Fruit fly (Drosophila melanogaster) whole organism, prepupa: Measurements from ENCODE around the gene CG5853.

Experiments used
- Blimp-1 ChIP-seq: fragments of 200-800 bp; sonication (Bioruptor generic); optimal IDR thresholded peaks from 3 replicates; lab custom pipeline; 2017; ENCODE audit warnings: missing biosample characterization, missing genetic modification characterization, mild to moderate bottlenecking, moderate library complexity, missing genetic modification reagents
- CG10631 ChIP-seq: fragments of 200-800 bp; sonication (Bioruptor generic); optimal IDR thresholded peaks from 2 replicates; lab custom pipeline; 2016; ENCODE audit warnings: missing biosample characterization, missing genetic modification characterization
- CG10669 ChIP-seq: fragments of 200-800 bp; sonication (Bioruptor generic); optimal IDR thresholded peaks from 3 replicates; lab custom pipeline; 2018; ENCODE audit warnings: missing biosample characterization, mild to moderate bottlenecking, missing genetic modification characterization, moderate library complexity
- CG11294 ChIP-seq: fragments of 200-800 bp; sonication (Bioruptor generic); IDR thresholded peaks from 2 replicates; pipeline ENCODE4 v1.3.6; 2022; ENCODE audit warnings: missing biosample characterization, missing genetic modification characterization
- CG11762 ChIP-seq: fragments of 200-800 bp; sonication (Bioruptor generic); optimal IDR thresholded peaks from 3 replicates; lab custom pipeline; 2016; ENCODE audit warnings: missing biosample characterization, missing genetic modification characterization; ENCODE audit not compliant: insufficient read depth
- CG11902 ChIP-seq: fragments of 200-800 bp; sonication (Bioruptor generic); optimal IDR thresholded peaks from 3 replicates; lab custom pipeline; 2016; ENCODE audit warnings: missing biosample characterization, missing genetic modification characterization
- CG1621 ChIP-seq: fragments of 200-800 bp; sonication (Bioruptor generic); optimal IDR thresholded peaks from 3 replicates; lab custom pipeline; 2018; ENCODE audit warnings: missing biosample characterization, mild to moderate bottlenecking, missing genetic modification characterization
- CG3032 ChIP-seq: fragments of 200-800 bp; optimal IDR thresholded peaks from 2 replicates; lab custom pipeline; 2019; ENCODE audit warnings: missing biosample characterization, mild to moderate bottlenecking, missing genetic modification characterization, moderate library complexity
- CG31627 ChIP-seq: fragments of 200-800 bp; sonication (Bioruptor generic); optimal IDR thresholded peaks from 3 replicates; lab custom pipeline; 2016; ENCODE audit warnings: missing biosample characterization, missing genetic modification characterization
- CG32006 ChIP-seq: fragments of 200-800 bp; sonication (Bioruptor generic); optimal IDR thresholded peaks from 3 replicates; lab custom pipeline; 2017; ENCODE audit warnings: missing biosample characterization, mild to moderate bottlenecking, missing genetic modification characterization
- CG34406 ChIP-seq: fragments of 200-800 bp; sonication (Bioruptor generic); optimal IDR thresholded peaks from 3 replicates; lab custom pipeline; 2016; ENCODE audit warnings: missing biosample characterization, missing genetic modification characterization
- CG3919 ChIP-seq: fragments of 200-800 bp; sonication (Bioruptor generic); optimal IDR thresholded peaks from 3 replicates; lab custom pipeline; 2016; ENCODE audit warnings: missing biosample characterization, missing genetic modification characterization
- CG4318 ChIP-seq: fragments of 200-800 bp; sonication (Bioruptor generic); optimal IDR thresholded peaks from 3 replicates; lab custom pipeline; 2017; ENCODE audit warnings: missing biosample characterization, mild to moderate bottlenecking, missing genetic modification characterization
- CG6792 ChIP-seq: fragments of 200-800 bp; sonication (Bioruptor generic); optimal IDR thresholded peaks from 3 replicates; lab custom pipeline; 2016; ENCODE audit warnings: missing biosample characterization, missing genetic modification characterization
- CG6808 ChIP-seq: fragments of 200-800 bp; sonication (Bioruptor generic); optimal IDR thresholded peaks from 3 replicates; lab custom pipeline; 2017; ENCODE audit warnings: missing biosample characterization, missing genetic modification characterization, mild to moderate bottlenecking, moderate library complexity, missing genetic modification reagents
- CG6854 ChIP-seq: fragments of 200-800 bp; sonication (Bioruptor generic); optimal IDR thresholded peaks from 2 replicates; lab custom pipeline; 2017; ENCODE audit warnings: missing biosample characterization, mild to moderate bottlenecking, missing genetic modification characterization
- CG7368 ChIP-seq: fragments of 200-800 bp; sonication (Bioruptor generic); optimal IDR thresholded peaks from 3 replicates; lab custom pipeline; 2016; ENCODE audit warnings: missing biosample characterization, missing genetic modification characterization
- CG8319 ChIP-seq: fragments of 200-800 bp; sonication (Bioruptor generic); optimal IDR thresholded peaks from 3 replicates; lab custom pipeline; 2016; ENCODE audit warnings: missing biosample characterization, missing genetic modification characterization
- CG8632 ChIP-seq: fragments of 200-800 bp; sonication (Bioruptor generic); optimal IDR thresholded peaks from 3 replicates; lab custom pipeline; 2016; ENCODE audit warnings: missing biosample characterization, missing genetic modification characterization
- CG9139 ChIP-seq: fragments of 200-800 bp; sonication (Bioruptor generic); optimal IDR thresholded peaks from 3 replicates; lab custom pipeline; 2017; ENCODE audit warnings: missing biosample characterization, mild to moderate bottlenecking, missing genetic modification characterization
- Eip75B ChIP-seq: fragments of 200-800 bp; sonication (Bioruptor generic); optimal IDR thresholded peaks from 3 replicates; lab custom pipeline; 2016; ENCODE audit warnings: missing biosample characterization, missing genetic modification characterization
- Eip78C ChIP-seq: fragments of 200-800 bp; sonication (Bioruptor generic); peaks from one replicate; lab custom pipeline; 2016; ENCODE audit warnings: missing biosample characterization, missing genetic modification characterization
- Gug ChIP-seq: fragments of 200-800 bp; sonication (Bioruptor generic); IDR thresholded peaks from 2 replicates; pipeline ENCODE4 v1.3.6; 2022; ENCODE audit warnings: missing biosample characterization, missing genetic modification characterization
- Hr39 ChIP-seq: fragments of 200-800 bp; sonication (Bioruptor generic); optimal IDR thresholded peaks from 2 replicates; lab custom pipeline; 2016; ENCODE audit warnings: missing biosample characterization, missing genetic modification characterization
- Lpt ChIP-seq: fragments of 200-800 bp; sonication (Bioruptor generic); optimal IDR thresholded peaks from 3 replicates; lab custom pipeline; 2016; ENCODE audit warnings: missing biosample characterization, missing genetic modification characterization
- Met ChIP-seq: fragments of 200-800 bp; sonication (Bioruptor generic); optimal IDR thresholded peaks from 3 replicates; lab custom pipeline; 2016; ENCODE audit warnings: missing biosample characterization, missing genetic modification characterization
- OdsH ChIP-seq: fragments of 200-800 bp; sonication (Bioruptor generic); optimal IDR thresholded peaks from 3 replicates; lab custom pipeline; 2016; ENCODE audit warnings: missing biosample characterization, missing genetic modification characterization
- Smox ChIP-seq: fragments of 200-800 bp; sonication (Bioruptor generic); optimal IDR thresholded peaks from 3 replicates; lab custom pipeline; 2016; ENCODE audit warnings: missing biosample characterization, missing genetic modification characterization
- Sox102F ChIP-seq: fragments of 200-800 bp; sonication (Bioruptor generic); optimal IDR thresholded peaks from 2 replicates; lab custom pipeline; 2016; ENCODE audit warnings: missing biosample characterization, mild to moderate bottlenecking, missing genetic modification characterization
- Sox14 ChIP-seq: fragments of 200-800 bp; sonication (Bioruptor generic); optimal IDR thresholded peaks from 3 replicates; lab custom pipeline; 2016; ENCODE audit warnings: missing biosample characterization, missing genetic modification characterization
- Sox15 ChIP-seq: fragments of 200-800 bp; sonication (Bioruptor generic); optimal IDR thresholded peaks from 3 replicates; lab custom pipeline; 2016; ENCODE audit warnings: missing biosample characterization, missing genetic modification characterization
- cyc ChIP-seq: fragments of 200-800 bp; sonication (Bioruptor generic); optimal IDR thresholded peaks from 3 replicates; lab custom pipeline; 2016; ENCODE audit warnings: missing biosample characterization, missing genetic modification characterization
- dac ChIP-seq: fragments of 200-800 bp; sonication (Bioruptor generic); optimal IDR thresholded peaks from 2 replicates; lab custom pipeline; 2017; ENCODE audit warnings: missing biosample characterization, mild to moderate bottlenecking, missing genetic modification characterization
- eg ChIP-seq: fragments of 200-800 bp; sonication (Bioruptor generic); IDR thresholded peaks from 3 replicates; pipeline ENCODE4 v1.3.6; 2022; ENCODE audit warnings: missing biosample characterization, missing genetic modification characterization
- esn ChIP-seq: fragments of 200-800 bp; sonication (Bioruptor generic); optimal IDR thresholded peaks from 2 replicates; lab custom pipeline; 2016; ENCODE audit warnings: missing biosample characterization, mild to moderate bottlenecking, missing genetic modification characterization, moderate library complexity
- fd59A ChIP-seq: fragments of 200-800 bp; sonication (Bioruptor generic); optimal IDR thresholded peaks from 2 replicates; lab custom pipeline; 2017; ENCODE audit warnings: missing biosample characterization, mild to moderate bottlenecking, missing genetic modification characterization, missing genetic modification reagents
- lz ChIP-seq: fragments of 200-800 bp; sonication (Bioruptor generic); optimal IDR thresholded peaks from 3 replicates; lab custom pipeline; 2016; ENCODE audit warnings: missing biosample characterization, missing genetic modification characterization
- pdm3 ChIP-seq: fragments of 200-800 bp; sonication (Bioruptor generic); optimal IDR thresholded peaks from 3 replicates; lab custom pipeline; 2016; ENCODE audit warnings: missing biosample characterization, missing genetic modification characterization
- salr ChIP-seq, 2 experiments: fragments of 200-800 bp; sonication (Bioruptor generic); optimal IDR thresholded peaks; 3 replicates each; lab custom pipeline; 2016 to 2018; ENCODE audit warnings: missing biosample characterization in 2 of 2, missing genetic modification characterization in 2 of 2, mild to moderate bottlenecking in 1 of 2
- spab ChIP-seq: fragments of 200-800 bp; sonication (Bioruptor generic); optimal IDR thresholded peaks from 2 replicates; lab custom pipeline; 2017; ENCODE audit warnings: missing biosample characterization, mild to moderate bottlenecking, missing genetic modification characterization, missing genetic modification reagents
- ss ChIP-seq, 2 experiments: fragments of 200-800 bp; sonication (Bioruptor generic); optimal IDR thresholded peaks; 2 replicates in 1 of 2; 3 replicates in 1 of 2; lab custom pipeline; 2017 to 2018; ENCODE audit warnings: mild to moderate bottlenecking in 2 of 2, missing biosample characterization in 2 of 2, missing genetic modification characterization in 2 of 2, moderate library complexity in 1 of 2
- svp ChIP-seq: fragments of 200-800 bp; sonication (Bioruptor generic); peaks from one replicate; lab custom pipeline; 2016; ENCODE audit warnings: missing biosample characterization, missing genetic modification characterization
- topi ChIP-seq: fragments of 200-800 bp; sonication (Bioruptor generic); optimal IDR thresholded peaks from 3 replicates; lab custom pipeline; 2016; ENCODE audit warnings: missing biosample characterization, missing genetic modification characterization
- vri ChIP-seq: fragments of 200-800 bp; sonication (Bioruptor generic); optimal IDR thresholded peaks from 3 replicates; lab custom pipeline; 2016; ENCODE audit warnings: missing biosample characterization, mild to moderate bottlenecking, missing genetic modification characterization

Gene CG5853

DNA sequence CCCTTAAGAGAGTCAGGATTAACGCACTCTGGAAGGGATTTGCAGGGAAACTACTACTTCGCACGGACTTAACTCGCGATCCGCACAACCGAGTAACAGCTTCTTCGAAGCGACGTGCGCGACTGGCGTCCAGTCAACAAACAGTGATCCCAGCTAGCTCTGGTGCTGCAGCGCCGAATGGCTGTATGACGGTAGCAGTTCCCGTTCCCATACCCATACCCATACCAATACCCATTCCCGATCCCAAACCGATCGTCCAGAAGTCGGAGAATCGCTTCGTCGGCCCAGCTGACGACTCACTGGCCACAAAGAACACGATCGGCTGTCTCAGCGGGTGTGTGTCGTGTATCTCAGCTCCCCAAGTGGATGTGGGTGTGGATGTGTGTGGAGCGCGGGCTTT is at the start of gene CG5853 (continued):
- TF ChIP-seq CG34406 (no peak), svp (GFP tag; lab: Kevin White, UChicago) (peak; percentile 89), Hr39 (GFP tag; lab: Kevin White, UChicago) (no peak), Sox102F (peak; percentile 61), CG6808 (GFP tag; lab: Kevin White, UChicago) (peak; percentile 10), Met (GFP tag; lab: Kevin White, UChicago) (peak; percentile 35), Eip75B (GFP tag; lab: Kevin White, UChicago) (peak; percentile 33), Smox (GFP tag; lab: Kevin White, UChicago) (no peak)
- TF ChIP-seq, all 60 proteins: peak for 30

DNA sequence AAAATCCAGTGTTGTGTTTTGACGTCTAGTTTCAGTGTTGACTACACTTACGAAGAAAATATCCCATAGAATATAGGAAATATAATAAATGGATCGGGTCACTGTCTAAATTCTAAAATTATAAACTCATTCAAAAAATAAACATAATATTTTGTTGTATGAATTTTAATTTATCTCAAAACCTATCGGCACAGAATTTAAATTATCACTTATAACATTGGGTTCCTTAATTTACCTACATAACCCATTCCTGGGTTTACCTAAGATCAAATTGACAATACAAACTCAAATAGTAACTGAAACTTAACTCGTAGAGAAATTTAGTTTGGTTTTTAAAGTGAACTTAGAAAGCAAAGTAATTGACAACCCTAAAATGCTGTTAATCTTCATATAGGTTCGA is 49.1 kb upstream of the CG5853 start:
- TF ChIP-seq esn (GFP tag; lab: Kevin White, UChicago) (peak; percentile 16), fd59A (GFP tag; lab: Kevin White, UChicago) (no peak)

DNA sequence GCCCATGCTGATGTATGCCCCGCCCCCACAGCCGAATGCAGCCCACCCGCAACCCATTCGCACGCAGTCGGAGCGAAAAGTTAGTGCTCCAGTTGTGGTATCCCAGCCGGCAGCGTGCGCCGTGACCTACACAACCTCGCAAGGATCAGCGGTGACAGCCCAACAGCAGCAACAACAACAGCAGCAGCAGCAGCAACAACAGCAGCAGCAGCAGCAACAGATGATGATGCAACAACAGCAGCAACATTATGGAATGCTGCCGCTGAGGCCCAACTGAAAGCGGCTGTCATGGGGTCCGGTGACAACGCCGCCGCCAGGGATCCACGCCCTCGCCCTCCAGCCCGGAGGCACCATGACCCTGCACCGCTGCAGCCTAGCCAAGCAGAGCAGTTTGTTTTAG is 46.9 kb upstream of the CG5853 start:
- TF ChIP-seq CG6808 (GFP tag; lab: Kevin White, UChicago) (no peak), Sox15 (GFP tag; lab: Kevin White, UChicago) (no peak)

DNA sequence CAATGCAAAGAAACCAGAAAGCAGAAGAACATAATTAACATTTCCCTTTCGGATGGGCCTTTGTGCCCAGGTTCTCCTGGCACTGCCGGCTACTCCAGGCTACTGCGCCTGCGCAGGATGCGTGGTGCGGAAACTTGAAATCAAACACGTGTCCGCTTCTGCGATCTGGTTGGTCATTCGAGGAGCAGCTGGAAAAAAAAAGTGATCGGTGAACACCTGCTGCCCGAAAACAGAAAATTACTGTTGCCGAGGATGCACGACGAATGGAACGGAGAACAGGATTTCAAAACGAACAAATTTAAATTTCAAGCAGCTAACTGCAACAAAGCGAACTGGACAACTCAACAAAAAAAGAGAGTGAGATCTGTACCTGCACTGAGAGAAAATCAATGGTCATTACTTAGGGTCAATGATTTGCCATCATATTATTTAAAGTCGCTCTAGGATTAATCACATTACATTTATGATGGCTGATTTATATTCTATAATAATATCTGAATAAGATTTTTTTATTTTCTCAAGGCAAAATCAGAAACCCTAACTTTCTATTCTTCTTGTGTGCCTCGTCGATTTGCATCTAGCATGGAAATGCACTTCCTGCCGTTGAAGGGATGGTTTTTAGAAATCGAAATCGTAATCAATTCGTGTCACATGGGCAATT is 42.5 kb upstream of the CG5853 start:
- TF ChIP-seq OdsH (GFP tag; lab: Kevin White, UChicago), result peak; percentile 38
- no peak for TF ChIP-seq eg (GFP tag; lab: Robert Waterston, UW)
- no peak for TF ChIP-seq Sox15 (GFP tag; lab: Kevin White, UChicago)
- TF ChIP-seq lz (GFP tag; lab: Kevin White, UChicago), result peak; percentile 56
- TF ChIP-seq CG11762 (GFP tag; lab: Kevin White, UChicago), result no peak
- peak; percentile 71 for TF ChIP-seq Blimp-1 (GFP tag; lab: Kevin White, UChicago)
- peak; percentile 65 for TF ChIP-seq topi (GFP tag; lab: Kevin White, UChicago)
- peak; percentile 9 for TF ChIP-seq pdm3 (GFP tag; lab: Kevin White, UChicago)
- TF ChIP-seq Gug (GFP tag; lab: Robert Waterston, UW), result no peak
- TF ChIP-seq fd59A (GFP tag; lab: Kevin White, UChicago), result no peak
- peak; percentile 71 for TF ChIP-seq esn (GFP tag; lab: Kevin White, UChicago)
- no peak for TF ChIP-seq CG8632 (GFP tag; lab: Kevin White, UChicago)
- peak; percentile 40 for TF ChIP-seq spab (GFP tag; lab: Kevin White, UChicago)
- peak; percentile 7 for TF ChIP-seq CG7368 (GFP tag; lab: Kevin White, UChicago)
- no peak for TF ChIP-seq CG4318 (GFP tag; lab: Kevin White, UChicago)
- no peak for TF ChIP-seq vri (GFP tag; lab: Kevin White, UChicago)
- no peak for TF ChIP-seq CG11294 (GFP tag; lab: Robert Waterston, UW)
- peak; percentile 30 for TF ChIP-seq Hr39 (GFP tag; lab: Kevin White, UChicago)
- TF ChIP-seq Lpt (GFP tag; lab: Kevin White, UChicago), result no peak
- no peak for TF ChIP-seq salr (GFP tag; optimal IDR thresholded peaks at IDR 0.05; lab: Kevin White, UChicago)
- TF ChIP-seq Eip75B (GFP tag; lab: Kevin White, UChicago), result peak; percentile 34
- TF ChIP-seq Sox14 (GFP tag; lab: Kevin White, UChicago), result peak; percentile 5
- peak; percentile 2 for TF ChIP-seq CG10631 (GFP tag; lab: Kevin White, UChicago)
- TF ChIP-seq ss (GFP tag; optimal IDR thresholded peaks at IDR 0.05; lab: Kevin White, UChicago), result peak; percentile 16 to 22
- no peak for TF ChIP-seq CG9139
- peak; percentile 55 for TF ChIP-seq CG3919 (GFP tag; lab: Kevin White, UChicago)
- TF ChIP-seq CG11902 (GFP tag; lab: Kevin White, UChicago), result peak; percentile 3
- TF ChIP-seq CG31627 (GFP tag; lab: Kevin White, UChicago), result peak; percentile 32
- TF ChIP-seq CG32006, result no peak
- TF ChIP-seq svp (GFP tag; lab: Kevin White, UChicago), result peak; percentile 84
- TF ChIP-seq CG6854 (GFP tag; lab: Kevin White, UChicago), result no peak
- peak; percentile 32 for TF ChIP-seq CG10669
- no peak for TF ChIP-seq CG8319
- peak; percentile 88 for TF ChIP-seq Eip78C
- no peak for TF ChIP-seq dac
- no peak for TF ChIP-seq CG1621 (tag; lab: Kevin White, UChicago)
- TF ChIP-seq CG6792 (GFP tag; lab: Kevin White, UChicago), result no peak
- TF ChIP-seq cyc (GFP tag; lab: Kevin White, UChicago), result peak; percentile 44
- peak; percentile 41 for TF ChIP-seq CG3032 (tag; lab: Kevin White, UChicago)
